Fruit fly (Drosophila melanogaster) whole organism, embryonic: ENCODE results near the gene CG7841.

ENCODE experiments used
- Adf1 ChIP-seq: fragments of 200-800 bp; sonication (Bioruptor generic); IDR thresholded peaks from 2 replicates; pipeline ENCODE4 v1.3.6; 2022; ENCODE audit warnings: missing biosample characterization, missing genetic modification characterization
- Antp ChIP-seq: fragments of 200-800 bp; sonication (Bioruptor generic); optimal IDR thresholded peaks from 3 replicates; lab custom pipeline; 2016; ENCODE audit warnings: missing biosample characterization, missing genetic modification characterization
- CG11085 ChIP-seq: fragments of 200-800 bp; sonication (Bioruptor generic); IDR thresholded peaks from 2 replicates; pipeline ENCODE4 v1.3.6; 2022; ENCODE audit warnings: missing biosample characterization, missing genetic modification characterization
- CG11398 ChIP-seq: fragments of 200-800 bp; sonication (Bioruptor generic); optimal IDR thresholded peaks from 2 replicates; lab custom pipeline; 2016; ENCODE audit warnings: missing biosample characterization, missing genetic modification characterization
- CG11560 ChIP-seq: fragments of 200-800 bp; sonication (Bioruptor generic); IDR thresholded peaks from 3 replicates; pipeline ENCODE4 v1.3.6; 2022; ENCODE audit warnings: missing biosample characterization, missing genetic modification characterization
- CG12155 ChIP-seq: fragments of 200-800 bp; sonication (Bioruptor generic); optimal IDR thresholded peaks from 3 replicates; lab custom pipeline; 2016; ENCODE audit warnings: missing biosample characterization, missing genetic modification characterization
- CG12744 ChIP-seq: fragments of 200-800 bp; sonication (Bioruptor generic); optimal IDR thresholded peaks from 2 replicates; lab custom pipeline; 2016; ENCODE audit warnings: missing biosample characterization, missing genetic modification characterization
- CG12942 ChIP-seq: fragments of 200-800 bp; sonication (Bioruptor generic); optimal IDR thresholded peaks from 3 replicates; lab custom pipeline; 2016; ENCODE audit warnings: missing biosample characterization, missing genetic modification characterization
- CG13894 ChIP-seq: fragments of 200-800 bp; sonication (Bioruptor generic); optimal IDR thresholded peaks from 3 replicates; lab custom pipeline; 2018; ENCODE audit warnings: missing biosample characterization, mild to moderate bottlenecking, missing genetic modification characterization, moderate library complexity
- CG14860 ChIP-seq: fragments of 200-800 bp; sonication (Bioruptor generic); IDR thresholded peaks from 3 replicates; pipeline ENCODE4 v1.3.6; 2022; ENCODE audit warnings: missing biosample characterization, missing genetic modification characterization; ENCODE audit not compliant: partially characterized antibody
- CG15601 ChIP-seq: fragments of 200-800 bp; sonication (Bioruptor generic); optimal IDR thresholded peaks from 3 replicates; lab custom pipeline; 2019; ENCODE audit warnings: missing biosample characterization, mild to moderate bottlenecking, missing genetic modification characterization, moderate library complexity
- CG17328 ChIP-seq: fragments of 200-800 bp; sonication (Bioruptor generic); IDR thresholded peaks from 2 replicates; pipeline ENCODE4 v1.3.6; 2022; ENCODE audit warnings: missing biosample characterization, missing genetic modification characterization
- CG17612 ChIP-seq: fragments of 200-800 bp; sonication (Bioruptor generic); IDR thresholded peaks from 2 replicates; pipeline ENCODE4 v1.3.6; 2022; ENCODE audit warnings: missing biosample characterization, missing genetic modification characterization
- CG30403 ChIP-seq: fragments of 200-800 bp; sonication (Bioruptor generic); optimal IDR thresholded peaks from 3 replicates; lab custom pipeline; 2016; ENCODE audit warnings: missing biosample characterization, missing genetic modification characterization
- CG3065 ChIP-seq: fragments of 200-800 bp; sonication (Bioruptor generic); optimal IDR thresholded peaks from 2 replicates; lab custom pipeline; 2016; ENCODE audit warnings: missing biosample characterization, missing genetic modification characterization
- CG5953 ChIP-seq: fragments of 200-800 bp; sonication (Bioruptor generic); IDR thresholded peaks from 2 replicates; pipeline ENCODE4 v1.3.6; 2022; ENCODE audit warnings: missing biosample characterization, missing genetic modification characterization
- CG6683 ChIP-seq: fragments of 200-800 bp; sonication (Bioruptor generic); optimal IDR thresholded peaks from 2 replicates; lab custom pipeline; 2017; ENCODE audit warnings: missing biosample characterization, mild to moderate bottlenecking, missing genetic modification characterization, missing genetic modification reagents
- CG8359 ChIP-seq: fragments of 200-800 bp; sonication (Bioruptor generic); optimal IDR thresholded peaks from 2 replicates; lab custom pipeline; 2017; ENCODE audit warnings: missing biosample characterization, mild to moderate bottlenecking, missing genetic modification characterization, borderline replicate concordance
- CG8924 ChIP-seq: fragments of 200-800 bp; optimal IDR thresholded peaks from 3 replicates; lab custom pipeline; 2019; ENCODE audit warnings: missing biosample characterization, mild to moderate bottlenecking, missing genetic modification characterization, moderate library complexity
- CG9817 ChIP-seq: fragments of 200-800 bp; sonication (Bioruptor generic); optimal IDR thresholded peaks from 2 replicates; lab custom pipeline; 2018; ENCODE audit warnings: missing biosample characterization, mild to moderate bottlenecking, missing genetic modification characterization, moderate library complexity
- CkIIα-i1 ChIP-seq: fragments of 200-800 bp; sonication (Bioruptor generic); IDR thresholded peaks from 2 replicates; pipeline ENCODE4 v1.3.6; 2022; ENCODE audit warnings: missing biosample characterization, missing genetic modification characterization
- D ChIP-seq, 2 experiments: fragments of 200-800 bp in 1 of 2; fragments of >200 bp in 1 of 2; sonication (Bioruptor generic) in 1 of 2; optimal IDR thresholded peaks; 2 replicates in 1 of 2; 3 replicates in 1 of 2; lab custom pipeline; 2017; ENCODE audit warnings: mild to moderate bottlenecking in 1 of 2, missing biosample characterization in 1 of 2, missing genetic modification characterization in 1 of 2, missing genetic modification reagents in 1 of 2
- Ets97D ChIP-seq: fragments of 200-800 bp; sonication (Bioruptor generic); optimal IDR thresholded peaks from 3 replicates; lab custom pipeline; 2016; ENCODE audit warnings: missing biosample characterization, missing genetic modification characterization
- Fer1 ChIP-seq: fragments of 200-800 bp; sonication (Bioruptor generic); optimal IDR thresholded peaks from 2 replicates; lab custom pipeline; 2017; ENCODE audit warnings: missing biosample characterization, mild to moderate bottlenecking, missing genetic modification characterization
- GATAe ChIP-seq: fragments of 200-800 bp; sonication (Bioruptor generic); conservative IDR thresholded peaks from 2 replicates; pipeline ENCODE4 v1.3.6; 2022; ENCODE audit warnings: missing biosample characterization, missing genetic modification characterization
- Hmr ChIP-seq: fragments of 200-800 bp; sonication (Bioruptor generic); optimal IDR thresholded peaks from 3 replicates; lab custom pipeline; 2017; ENCODE audit warnings: mild to moderate bottlenecking, missing biosample characterization, missing genetic modification reagents, missing genetic modification characterization
- Hr39 ChIP-seq: fragments of >200 bp; optimal IDR thresholded peaks from 2 replicates; lab custom pipeline; 2017
- Hsf ChIP-seq: fragments of 200-800 bp; sonication (Bioruptor generic); optimal IDR thresholded peaks from 3 replicates; lab custom pipeline; 2016; ENCODE audit warnings: missing biosample characterization, missing genetic modification characterization
- Lim3 ChIP-seq: fragments of 200-800 bp; sonication (Bioruptor generic); IDR thresholded peaks from 2 replicates; pipeline ENCODE4 v1.3.6; 2022; ENCODE audit warnings: missing biosample characterization, missing genetic modification characterization
- NC2β ChIP-seq: fragments of 200-800 bp; sonication (Bioruptor generic); optimal IDR thresholded peaks from 2 replicates; lab custom pipeline; 2016; ENCODE audit warnings: missing biosample characterization, missing genetic modification characterization
- Neu2 ChIP-seq: fragments of 200-800 bp; sonication (Bioruptor generic); optimal IDR thresholded peaks from 3 replicates; lab custom pipeline; 2016; ENCODE audit warnings: missing biosample characterization, missing genetic modification characterization, borderline replicate concordance
- Nf-YB ChIP-seq: fragments of 200-800 bp; sonication (Bioruptor generic); optimal IDR thresholded peaks from 3 replicates; lab custom pipeline; 2019; ENCODE audit warnings: missing biosample characterization, mild to moderate bottlenecking, missing genetic modification characterization, moderate library complexity
- Sox102F ChIP-seq: fragments of 200-800 bp; sonication (Bioruptor generic); optimal IDR thresholded peaks from 2 replicates; lab custom pipeline; 2018; ENCODE audit warnings: missing biosample characterization, mild to moderate bottlenecking, missing genetic modification characterization, moderate library complexity
- Xbp1 ChIP-seq: fragments of 200-800 bp; sonication (Bioruptor generic); optimal IDR thresholded peaks from 3 replicates; lab custom pipeline; 2016; ENCODE audit warnings: missing biosample characterization, mild to moderate bottlenecking, missing genetic modification characterization
- az2 ChIP-seq: fragments of 200-800 bp; sonication (Bioruptor generic); optimal IDR thresholded peaks from 3 replicates; lab custom pipeline; 2016; ENCODE audit warnings: missing biosample characterization, missing genetic modification characterization
- btn ChIP-seq: fragments of 200-800 bp; sonication (Bioruptor generic); optimal IDR thresholded peaks from 2 replicates; lab custom pipeline; 2016; ENCODE audit warnings: missing biosample characterization, missing genetic modification characterization
- dan ChIP-seq: fragments of 200-800 bp; sonication (Bioruptor generic); IDR thresholded peaks from 2 replicates; pipeline ENCODE4 v1.3.6; 2022; ENCODE audit warnings: missing biosample characterization, missing genetic modification characterization
- ham ChIP-seq: fragments of 200-800 bp; sonication (Bioruptor generic); IDR thresholded peaks from 2 replicates; pipeline ENCODE4 v1.3.6; 2022; ENCODE audit warnings: missing biosample characterization, missing genetic modification characterization
- her ChIP-seq: fragments of 200-800 bp; sonication (Bioruptor generic); optimal IDR thresholded peaks from 2 replicates; lab custom pipeline; 2016; ENCODE audit warnings: missing biosample characterization, missing genetic modification characterization
- knrl ChIP-seq: fragments of 200-800 bp; sonication (Bioruptor generic); IDR thresholded peaks from 3 replicates; pipeline ENCODE4 v1.3.6; 2022; ENCODE audit warnings: missing biosample characterization, missing genetic modification characterization; ENCODE audit not compliant: partially characterized antibody
- otp ChIP-seq: fragments of 200-800 bp; sonication (Bioruptor generic); IDR thresholded peaks from 3 replicates; pipeline ENCODE4, ENCODE4 v1.3.6; 2022; ENCODE audit warnings: missing biosample characterization, missing genetic modification characterization
- peb ChIP-seq: fragments of 200-800 bp; sonication (Bioruptor generic); IDR thresholded peaks from 2 replicates; pipeline ENCODE4 v1.3.6; 2022; ENCODE audit warnings: missing biosample characterization, missing genetic modification characterization
- pfk ChIP-seq: fragments of 200-800 bp; sonication (Bioruptor generic); optimal IDR thresholded peaks from 2 replicates; lab custom pipeline; 2018; ENCODE audit warnings: missing biosample characterization, mild to moderate bottlenecking, missing genetic modification characterization, moderate library complexity
- pho ChIP-seq: fragments of 200-800 bp; sonication (Bioruptor generic); optimal IDR thresholded peaks from 2 replicates; lab custom pipeline; 2016; ENCODE audit warnings: missing biosample characterization, missing genetic modification characterization
- prd ChIP-seq, 3 experiments: fragments of >200 bp in 2 of 3; fragments of 200-800 bp in 1 of 3; sonication (Bioruptor generic) in 1 of 3; optimal IDR thresholded peaks in 2 of 3; IDR thresholded peaks in 1 of 3; 2 replicates in 2 of 3; 3 replicates in 1 of 3; pipeline versions ENCODE4 v1.3.6 to Lab custom; 2017 to 2022; ENCODE audit warnings: missing biosample characterization in 1 of 3, missing genetic modification characterization in 1 of 3
- ro ChIP-seq: fragments of 200-800 bp; sonication (Bioruptor generic); IDR thresholded peaks from 2 replicates; pipeline ENCODE4 v1.3.6; 2022; ENCODE audit warnings: missing biosample characterization, missing genetic modification characterization
- shn ChIP-seq: fragments of 200-800 bp; sonication (Bioruptor generic); optimal IDR thresholded peaks from 3 replicates; lab custom pipeline; 2016; ENCODE audit warnings: missing biosample characterization, missing genetic modification characterization
- sug ChIP-seq: fragments of 200-800 bp; optimal IDR thresholded peaks from 2 replicates; lab custom pipeline; 2019; ENCODE audit warnings: missing biosample characterization, mild to moderate bottlenecking, missing genetic modification characterization, moderate library complexity
- zen ChIP-seq: fragments of 200-800 bp; sonication (Bioruptor generic); optimal IDR thresholded peaks from 3 replicates; lab custom pipeline; 2018; ENCODE audit warnings: missing biosample characterization, mild to moderate bottlenecking, missing genetic modification characterization, moderate library complexity
- zen2 ChIP-seq: fragments of 200-800 bp; sonication (Bioruptor generic); IDR thresholded peaks from 3 replicates; pipeline ENCODE4 v1.3.6; 2022; ENCODE audit warnings: missing biosample characterization, missing genetic modification characterization; ENCODE audit not compliant: partially characterized antibody

CG7841 gene

DNA sequence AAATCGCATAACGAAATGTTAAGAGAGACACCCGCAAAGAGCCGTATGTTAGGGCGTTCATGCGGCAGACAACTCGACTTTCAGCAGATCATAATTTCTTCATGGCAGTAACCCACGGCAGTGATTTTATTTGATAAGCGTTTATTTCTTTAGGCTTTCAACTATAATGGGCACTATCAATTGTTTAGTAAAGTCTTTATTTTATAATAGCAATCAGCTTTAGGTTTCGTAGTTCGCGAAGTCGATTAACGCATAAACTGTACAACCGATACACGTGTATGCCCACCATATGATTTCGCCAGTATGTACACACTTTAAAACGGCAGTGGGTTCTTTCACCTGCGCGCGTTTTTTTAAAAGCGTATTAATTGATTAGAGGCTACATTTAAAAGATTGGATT lies at the start of gene CG7841 (continued):
- TF ChIP-seq CG8924 (tag; lab: Kevin White, UChicago): peak; percentile 99
- TF ChIP-seq zen2 (GFP tag; lab: Robert Waterston, UW): no peak
- TF ChIP-seq dan (GFP tag; lab: Robert Waterston, UW): no peak
- no peak; the same call in 1 of the 2 replicates for TF ChIP-seq CG11085 (GFP tag; lab: Robert Waterston, UW)
- peak; percentile 97 for TF ChIP-seq Sox102F (GFP tag; lab: Kevin White, UChicago)
- TF ChIP-seq peb (GFP tag; lab: Robert Waterston, UW): peak; percentile 79
- peak; percentile 96 for TF ChIP-seq otp
- TF ChIP-seq Hsf: peak; percentile 98
- peak; percentile 91 for TF ChIP-seq zen (tag; lab: Kevin White, UChicago)
- no peak for TF ChIP-seq CG14860 (GFP tag; lab: Robert Waterston, UW)
- peak; percentile 89 for TF ChIP-seq Nf-YB (GFP tag; lab: Kevin White, UChicago)
- peak; percentile 97 for TF ChIP-seq CG15601 (tag; lab: Kevin White, UChicago)
- peak; percentile 96 for TF ChIP-seq CG11398
- peak; percentile 96 for TF ChIP-seq pho (GFP tag; lab: Kevin White, UChicago)
- peak; percentile 92 for TF ChIP-seq CG3065
- peak; percentile 98 for TF ChIP-seq CG17328
- TF ChIP-seq CkIIα-i1: no peak
- TF ChIP-seq Hr39: no peak
- peak; percentile 78; the same call in 1 of the 2 replicates for TF ChIP-seq ham (GFP tag; lab: Robert Waterston, UW)
- peak; percentile 94 for TF ChIP-seq CG12942 (GFP tag; lab: Kevin White, UChicago)
- TF ChIP-seq CG8359: peak; percentile 92
- TF ChIP-seq knrl (GFP tag; lab: Robert Waterston, UW): no peak
- TF ChIP-seq prd (optimal IDR thresholded peaks at IDR 0.05; lab: Kevin White, UChicago): no peak
- TF ChIP-seq prd (GFP tag; IDR thresholded peaks at IDR 0.05; lab: Robert Waterston, UW): peak; percentile 94
- peak; percentile 94 for TF ChIP-seq CG12155
- TF ChIP-seq Lim3: no peak; the same call in 1 of the 2 replicates
- TF ChIP-seq ro (GFP tag; lab: Robert Waterston, UW): no peak
- TF ChIP-seq pfk (GFP tag; lab: Kevin White, UChicago): peak; percentile 81
- peak; percentile 97 for TF ChIP-seq az2 (GFP tag; lab: Kevin White, UChicago)
- peak; percentile 97 for TF ChIP-seq CG6683 (GFP tag; lab: Kevin White, UChicago)
- TF ChIP-seq btn (GFP tag; lab: Kevin White, UChicago): peak; percentile 94
- TF ChIP-seq Adf1 (GFP tag; lab: Robert Waterston, UW): peak; percentile 80
- TF ChIP-seq CG12744 (GFP tag; lab: Kevin White, UChicago): peak; percentile 97
- TF ChIP-seq CG5953 (GFP tag; lab: Robert Waterston, UW): peak; percentile 93
- TF ChIP-seq Neu2 (GFP tag; lab: Kevin White, UChicago): peak; percentile 91
- peak; percentile 99 for TF ChIP-seq Fer1
- peak; percentile 99 for TF ChIP-seq sug
- peak; percentile 91 for TF ChIP-seq Ets97D (GFP tag; lab: Kevin White, UChicago)
- peak; percentile 97 for TF ChIP-seq Xbp1
- TF ChIP-seq D (optimal IDR thresholded peaks at IDR 0.05; lab: Kevin White, UChicago): no peak
- peak; percentile 97 for TF ChIP-seq D (GFP tag; optimal IDR thresholded peaks at IDR 0.05; lab: Kevin White, UChicago)
- TF ChIP-seq Antp (GFP tag; lab: Kevin White, UChicago): peak; percentile 95
- TF ChIP-seq CG9817: peak; percentile 96
- peak; percentile 83; the same call in 1 of the 2 replicates for TF ChIP-seq CG17612 (GFP tag; lab: Robert Waterston, UW)
- TF ChIP-seq GATAe: no peak; the same call in 1 of the 2 replicates
- peak; percentile 98 for TF ChIP-seq NC2β
- TF ChIP-seq shn (GFP tag; lab: Kevin White, UChicago): peak; percentile 96
- peak; percentile 99 for TF ChIP-seq Hmr (GFP tag; lab: Kevin White, UChicago)
- TF ChIP-seq CG11560 (tag; lab: Robert Waterston, UW): no peak
- peak; percentile 98 for TF ChIP-seq CG13894 (tag; lab: Kevin White, UChicago)
- TF ChIP-seq her: peak; percentile 96
- TF ChIP-seq CG30403 (GFP tag; lab: Kevin White, UChicago): peak; percentile 97
